Worm (Caenorhabditis elegans): ENCODE measurements around the gene snpc-3.1.
"Not testable (repeated sequence)": the region's sequence is repeated elsewhere in the genome, so short reads cannot be mapped to it uniquely, and the experiment has no call there.

DNA sequence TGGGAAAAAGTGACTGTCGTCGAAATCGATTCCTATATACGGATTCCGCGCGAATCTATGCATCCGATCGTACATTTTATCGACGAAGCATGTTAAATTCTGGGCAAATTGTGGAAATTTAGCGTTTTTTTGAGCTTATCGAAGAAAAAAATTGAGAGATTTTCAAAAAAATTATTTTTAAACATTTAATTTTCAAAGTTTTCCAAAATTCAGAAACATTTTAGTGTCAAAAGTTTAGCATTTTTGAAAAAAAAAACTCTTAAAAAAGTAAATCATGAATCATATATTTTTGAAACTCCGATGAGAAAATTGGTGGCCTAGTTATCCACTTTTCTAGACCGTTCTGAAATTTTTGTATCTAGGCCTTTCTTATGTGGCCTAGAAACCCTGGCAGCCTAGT lies 5.0 kb upstream of the snpc-3.1 start, which contains the start of gene B0273.115:
- TF ChIP-seq madf-10 (tag; optimal IDR thresholded peaks at IDR 0.05); rcor-1 (GFP tag; IDR thresholded peaks at IDR 0.05); B0336.3 (GFP tag; IDR thresholded peaks at IDR 0.05); die-1 (tag; optimal IDR thresholded peaks at IDR 0.05); bed-2 (GFP tag; IDR thresholded peaks at IDR 0.05); nfya-1 (tag; optimal IDR thresholded peaks at IDR 0.05; ENCODE audit: borderline replicate concordance, insufficient read depth); ceh-91 (GFP tag; IDR thresholded peaks at IDR 0.05); Y53F4B.3 (GFP tag; IDR thresholded peaks at IDR 0.05); F10E7.11 (tag; optimal IDR thresholded peaks at IDR 0.05); zim-3 (tag; optimal IDR thresholded peaks at IDR 0.05); ekl-4 (GFP tag; IDR thresholded peaks at IDR 0.05): not testable (repeated sequence)
